Worm (Caenorhabditis elegans) whole organism, late embryonic: Measurements from ENCODE around the gene F54E4.2.

ENCODE experiments used
- ahr-1 ChIP-seq: sonication (generic microtip); optimal IDR thresholded peaks from 2 replicates; lab custom pipeline; 2016; ENCODE audit warnings: missing genetic modification characterization, missing compliant biosample characterization
- ceh-9 ChIP-seq: sonication (generic microtip); optimal IDR thresholded peaks from 2 replicates; lab custom pipeline; 2016; ENCODE audit warnings: mild to moderate bottlenecking, missing genetic modification characterization, inconsistent platforms, missing compliant biosample characterization
- che-1 ChIP-seq: sonication (generic microtip); optimal IDR thresholded peaks from 2 replicates; lab custom pipeline; 2016; ENCODE audit warnings: mild to moderate bottlenecking, missing genetic modification characterization, missing compliant biosample characterization
- nhr-11 ChIP-seq: fragments of 150-350 bp; optimal IDR thresholded peaks from 2 replicates; lab custom pipeline; 2014; ENCODE audit warnings: missing biosample characterization, missing genetic modification characterization
- ref-2 ChIP-seq: sonication (generic microtip); optimal IDR thresholded peaks from 2 replicates; lab custom pipeline; 2016; ENCODE audit warnings: missing genetic modification characterization, missing compliant biosample characterization
- sox-4 ChIP-seq: sonication (generic microtip); optimal IDR thresholded peaks from 2 replicates; lab custom pipeline; 2017; ENCODE audit warnings: mild to moderate bottlenecking, missing genetic modification characterization, inconsistent platforms, missing compliant biosample characterization
- tbx-2 ChIP-seq: sonication (generic microtip); optimal IDR thresholded peaks from 2 replicates; lab custom pipeline; 2016; ENCODE audit warnings: missing genetic modification characterization, missing compliant biosample characterization
- zip-5 ChIP-seq: sonication (generic microtip); optimal IDR thresholded peaks from 2 replicates; lab custom pipeline; 2016; ENCODE audit warnings: missing genetic modification characterization, missing compliant biosample characterization
- ztf-16 ChIP-seq: sonication (generic microtip); optimal IDR thresholded peaks from 2 replicates; lab custom pipeline; 2017; ENCODE audit warnings: missing genetic modification characterization, missing compliant biosample characterization

DNA sequence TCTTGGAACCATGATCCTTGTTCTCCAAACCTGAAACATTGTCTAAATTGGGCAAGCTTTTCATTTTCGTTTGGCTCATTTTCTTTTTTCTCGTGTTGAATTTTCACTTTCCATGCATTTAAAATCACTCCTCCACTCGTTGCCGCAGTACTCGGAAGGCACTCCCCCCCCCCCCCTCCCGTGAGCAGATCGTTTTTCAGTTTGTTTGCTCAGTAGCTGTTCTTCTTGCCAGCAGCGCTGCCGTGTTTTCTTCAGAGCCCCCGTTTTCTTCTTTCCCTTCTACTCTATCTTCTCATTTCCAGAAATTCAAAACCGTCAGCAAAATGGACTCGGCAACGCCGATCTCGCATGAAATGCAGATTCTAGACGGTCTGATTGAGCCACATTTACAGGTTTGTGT lies 33.9 kb downstream of the F54E4.2 start, which contains the start of gene C44H4.8:
- TF ChIP-seq nhr-11 (tag; lab: Kevin White, UChicago) (no peak), ztf-16 (tag; lab: Kevin White, UChicago) (no peak), ceh-9 (tag; lab: Kevin White, UChicago) (no peak), tbx-2 (tag; lab: Kevin White, UChicago) (no peak), zip-5 (tag; lab: Kevin White, UChicago) (no peak), ahr-1 (tag; lab: Kevin White, UChicago) (no peak), che-1 (tag; lab: Kevin White, UChicago) (no peak), ref-2 (tag; lab: Kevin White, UChicago) (no peak), sox-4 (tag; lab: Kevin White, UChicago) (no peak)
